Worm (Caenorhabditis elegans): ENCODE results near the gene F35H8.12.

Gene F35H8.12

ce11 chrII:9566045-9566444 is 14.4 kb downstream of the F35H8.12 start (continued):
- TF ChIP-seq unc-62 (GFP tag; optimal IDR thresholded peaks at IDR 0.05) (no peak), skn-1 (tag; optimal IDR thresholded peaks at IDR 0.05) (no peak), C16A3.4 (tag; optimal IDR thresholded peaks at IDR 0.05) (peak; percentile 61), C34B4.2 (tag; optimal IDR thresholded peaks at IDR 0.05) (no peak)

DNA sequence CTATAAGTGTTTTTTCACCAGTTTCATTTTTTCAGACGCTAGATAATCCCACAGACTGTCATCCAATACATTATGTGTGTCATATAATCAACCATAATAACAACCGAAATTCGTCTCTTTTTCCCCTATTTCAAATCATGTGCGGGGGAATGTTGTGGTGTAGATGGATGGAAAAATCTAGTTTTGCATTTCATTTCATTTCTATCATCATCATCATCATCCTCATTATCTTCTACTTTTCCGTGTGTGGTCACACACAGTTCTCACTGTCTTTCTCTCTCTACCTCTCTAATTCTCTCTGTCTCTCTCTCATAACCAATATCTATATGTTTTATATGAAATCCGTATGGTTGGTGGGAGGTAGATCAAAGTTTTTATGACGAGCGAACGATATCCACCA is 21.8 kb downstream of the F35H8.12 start:
- TF ChIP-seq mep-1 (tag; optimal IDR thresholded peaks at IDR 0.05) (peak; percentile 2), nhr-28 (tag; optimal IDR thresholded peaks at IDR 0.05) (no peak), ceh-82 (tag; optimal IDR thresholded peaks at IDR 0.05) (no peak), blmp-1 (tag; optimal IDR thresholded peaks at IDR 0.05) (peak; percentile 54), nhr-20 (tag; optimal IDR thresholded peaks at IDR 0.05) (peak; percentile 72), aha-1 (tag; optimal IDR thresholded peaks at IDR 0.05) (no peak), ets-5 (GFP tag; IDR thresholded peaks at IDR 0.05) (no peak), hlh-4 (tag; optimal IDR thresholded peaks at IDR 0.05) (no peak), skn-1 (tag; optimal IDR thresholded peaks at IDR 0.05) (no peak), lin-14 (GFP tag; optimal IDR thresholded peaks at IDR 0.05) (peak; percentile 67), lir-3 (tag; optimal IDR thresholded peaks at IDR 0.05; ENCODE audit: poor library complexity) (no peak), jun-1 (tag; optimal IDR thresholded peaks at IDR 0.05) (no peak), xbp-1 (tag; optimal IDR thresholded peaks at IDR 0.05) (no peak), nhr-85 (tag) (peak; percentile 80), nhr-84 (tag; optimal IDR thresholded peaks at IDR 0.05) (no peak), swsn-7 (tag; optimal IDR thresholded peaks at IDR 0.05) (peak; percentile 6), nhr-90 (tag; optimal IDR thresholded peaks at IDR 0.05; ENCODE audit: poor library complexity) (peak; percentile 51), pqm-1 (tag; optimal IDR thresholded peaks at IDR 0.05) (no peak), ceh-63 (GFP tag; optimal IDR thresholded peaks at IDR 0.05) (no peak), lin-35 (GFP tag; optimal IDR thresholded peaks at IDR 0.05) (peak in 1 of 2 experiments; percentile 24), rnt-1 (tag; optimal IDR thresholded peaks at IDR 0.05) (no peak), unc-86 (tag; optimal IDR thresholded peaks at IDR 0.05) (no peak), fkh-4 (tag; optimal IDR thresholded peaks at IDR 0.05; ENCODE audit: borderline replicate concordance) (no peak), tbx-2 (tag; optimal IDR thresholded peaks at IDR 0.05) (no peak), nhr-76 (tag; optimal IDR thresholded peaks at IDR 0.05) (no peak), zip-4 (GFP tag; optimal IDR thresholded peaks at IDR 0.05) (no peak), sox-4 (tag; optimal IDR thresholded peaks at IDR 0.05) (no peak), elt-2 (tag; optimal IDR thresholded peaks at IDR 0.05) (no peak), snpc-4 (tag; optimal IDR thresholded peaks at IDR 0.05) (no peak), vab-15 (tag; optimal IDR thresholded peaks at IDR 0.05) (no peak), grh-1 (GFP tag; IDR thresholded peaks at IDR 0.05) (peak; percentile 47; the same call in 1 of the 2 replicates), fos-1 (tag; optimal IDR thresholded peaks at IDR 0.05) (no peak), pax-3 (tag; optimal IDR thresholded peaks at IDR 0.05) (no peak), unc-62 (GFP tag; optimal IDR thresholded peaks at IDR 0.05) (no peak), irx-1 (tag; optimal IDR thresholded peaks at IDR 0.05) (no peak), tlp-1 (tag; optimal IDR thresholded peaks at IDR 0.05) (no peak), unc-98 (GFP tag; IDR thresholded peaks at IDR 0.05) (no peak), efl-3 (GFP tag; optimal IDR thresholded peaks at IDR 0.05) (no peak), nhr-11 (tag; optimal IDR thresholded peaks at IDR 0.05) (no peak), elt-3 (tag; optimal IDR thresholded peaks at IDR 0.05) (peak in 1 of 6 experiments; percentile 52), egl-27 (tag; optimal IDR thresholded peaks at IDR 0.05) (no peak), ceh-90 (tag; optimal IDR thresholded peaks at IDR 0.05) (no peak), nhr-12 (tag; optimal IDR thresholded peaks at IDR 0.05) (no peak), pag-3 (tag; optimal IDR thresholded peaks at IDR 0.05; ENCODE audit: borderline replicate concordance, insufficient read depth) (no peak), aly-2 (tag; optimal IDR thresholded peaks at IDR 0.05) (no peak), snu-23 (GFP tag; optimal IDR thresholded peaks at IDR 0.05) (peak; percentile 71), C34B4.2 (tag; optimal IDR thresholded peaks at IDR 0.05) (no peak), nhr-19 (GFP tag; conservative IDR thresholded peaks at IDR 0.05) (0 out of 2 replicates have a peak, but pooled peaks have one; percentile 12), lsy-2 (tag; optimal IDR thresholded peaks at IDR 0.05) (peak in 1 of 2 experiments; percentile 32), fkh-8 (tag; optimal IDR thresholded peaks at IDR 0.05) (no peak)

Measured in whole organism, L1 larva.